Worm (Caenorhabditis elegans) whole organism, L2 larva: ENCODE measurements around the gene B0507.2.

Experiments used
- aly-2 ChIP-seq: fragments of 150-350 bp; optimal IDR thresholded peaks from 2 replicates; lab custom pipeline; 2014; ENCODE audit warnings: missing biosample characterization, missing genetic modification characterization
- blmp-1 ChIP-seq: sonication (generic microtip); optimal IDR thresholded peaks from 2 replicates; lab custom pipeline; 2017; ENCODE audit warnings: missing genetic modification characterization, mild to moderate bottlenecking, missing compliant biosample characterization, antibody characterized with exemption, moderate library complexity; ENCODE audit not compliant: insufficient read depth

DNA sequence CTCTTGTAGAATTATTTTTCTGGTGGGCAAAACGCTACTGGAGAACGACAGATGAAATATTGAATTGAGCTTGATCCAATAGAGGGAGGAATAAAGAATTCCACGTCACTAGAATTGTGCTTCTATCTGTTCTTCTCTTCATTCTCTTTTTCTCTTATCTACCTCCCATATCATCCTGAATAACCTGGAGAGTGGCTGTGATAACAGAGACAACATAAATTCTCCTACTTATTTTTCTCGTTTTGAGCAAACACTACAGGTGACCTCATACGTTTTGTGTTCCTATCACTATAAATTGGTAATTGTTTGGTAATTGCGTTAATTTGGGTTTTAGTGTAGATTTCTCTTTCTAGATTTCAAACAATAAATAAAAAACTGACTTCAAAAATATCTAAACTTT lies 7.0 kb downstream of the B0507.2 start:
- TF ChIP-seq blmp-1 (tag; lab: Kevin White, UChicago) (no peak), aly-2 (tag; lab: Kevin White, UChicago) (no peak)
